Worm (Caenorhabditis elegans) whole organism, L4 larva: ENCODE results near the gene F01E11.20.

Experiments
- dmd-9 ChIP-seq: fragments of 200-800 bp; sonication (Bioruptor generic); IDR thresholded peaks from 2 replicates; pipeline ENCODE4 v1.3.6; 2022; ENCODE audit warnings: missing genetic modification reagents, missing genetic modification characterization, missing compliant biosample characterization
- lin-39 ChIP-seq: fragments of 150-350 bp; optimal IDR thresholded peaks from 2 replicates; lab custom pipeline; 2014; ENCODE audit warnings: missing biosample characterization, missing genetic modification reagents, missing genetic modification characterization
- zip-11 ChIP-seq: fragments of 200-800 bp; sonication (Bioruptor generic); IDR thresholded peaks from 2 replicates; pipeline ENCODE4 v1.3.6; 2022; ENCODE audit warnings: missing genetic modification characterization, missing compliant biosample characterization

ce11 chrX:7040760-7041159 is 44.4 kb upstream of the F01E11.20 start:
- no peak for TF ChIP-seq dmd-9
- no peak for TF ChIP-seq zip-11 (GFP tag; lab: Robert Waterston, UW)
- no peak for TF ChIP-seq lin-39 (tag; lab: Kevin White, UChicago)
